Worm (Caenorhabditis elegans) whole organism, mixed stage, embryonic: Measurements from ENCODE around the gene F10E9.11.

ENCODE experiments used
- ceh-43 ChIP-seq: fragments of 200-800 bp; sonication (Bioruptor generic); optimal IDR thresholded peaks from 2 replicates; lab custom pipeline; 2018; ENCODE audit warnings: mild to moderate bottlenecking, missing genetic modification characterization, moderate library complexity, missing compliant biosample characterization
- ces-1 ChIP-seq: fragments of 150-350 bp; optimal IDR thresholded peaks from 2 replicates; lab custom pipeline; 2014; ENCODE audit warnings: missing biosample characterization, missing genetic modification reagents, missing genetic modification characterization
- flh-1 ChIP-seq: fragments of 200-800 bp; sonication (Bioruptor generic); optimal IDR thresholded peaks from 2 replicates; lab custom pipeline; 2018; ENCODE audit warnings: mild to moderate bottlenecking, missing genetic modification characterization, moderate library complexity, missing compliant biosample characterization
- nhr-12 ChIP-seq: fragments of 150-350 bp; optimal IDR thresholded peaks from 2 replicates; lab custom pipeline; 2014; ENCODE audit warnings: missing biosample characterization, missing genetic modification characterization
- nhr-237 ChIP-seq: fragments of 150-350 bp; optimal IDR thresholded peaks from 2 replicates; lab custom pipeline; 2014; ENCODE audit warnings: missing biosample characterization, missing genetic modification characterization
- nhr-28 ChIP-seq: fragments of 150-350 bp; optimal IDR thresholded peaks from 2 replicates; lab custom pipeline; 2014; ENCODE audit warnings: missing biosample characterization, missing genetic modification characterization
- sptf-1 ChIP-seq: sonication (generic microtip); optimal IDR thresholded peaks from 2 replicates; lab custom pipeline; 2017; ENCODE audit warnings: mild to moderate bottlenecking, missing genetic modification characterization, moderate library complexity, missing compliant biosample characterization
- unc-62 ChIP-seq: fragments of 150-350 bp; optimal IDR thresholded peaks from 2 replicates; lab custom pipeline; 2014; ENCODE audit warnings: missing biosample characterization, missing genetic modification reagents, missing genetic modification characterization

- TF ChIP-seq flh-1 (no peak), nhr-237 (tag; lab: Kevin White, UChicago) (no peak), unc-62 (GFP tag; lab: Kevin White, UChicago) (no peak), ces-1 (GFP tag; lab: Kevin White, UChicago) (peak; percentile 95), ceh-43 (no peak), nhr-12 (tag; lab: Kevin White, UChicago) (no peak), nhr-28 (tag; lab: Kevin White, UChicago) (no peak), sptf-1 (tag; lab: Kevin White, UChicago) (no peak)
These were observed 29.9 kb downstream of the F10E9.11 start for ce11 chrIII:8289181-8289580.
